Worm (Caenorhabditis elegans) whole organism, midembryonic: ENCODE data around the gene ida-1.

Experiments used
- T22C8.4 ChIP-seq: fragments of 200-800 bp; sonication (Bioruptor generic); IDR thresholded peaks from 2 replicates; pipeline ENCODE4 v1.3.6; 2022; ENCODE audit warnings: missing genetic modification characterization, missing compliant biosample characterization
- cog-1 ChIP-seq: sonication (generic microtip); optimal IDR thresholded peaks from 2 replicates; lab custom pipeline; 2016; ENCODE audit warnings: missing genetic modification characterization, missing compliant biosample characterization
- flt-1 ChIP-seq: fragments of 200-800 bp; sonication (Bioruptor generic); IDR thresholded peaks from 2 replicates; pipeline ENCODE4 v1.3.6; 2022; ENCODE audit warnings: missing genetic modification characterization, missing compliant biosample characterization
- klf-2 ChIP-seq: fragments of 200-800 bp; sonication (Bioruptor generic); conservative IDR thresholded peaks from 2 replicates; pipeline ENCODE4 v1.3.6; 2022; ENCODE audit warnings: missing genetic modification reagents, missing genetic modification characterization, missing compliant biosample characterization
- med-1 ChIP-seq: sonication (generic microtip); optimal IDR thresholded peaks from 2 replicates; lab custom pipeline; 2017; ENCODE audit warnings: missing genetic modification characterization, mild to moderate bottlenecking, missing compliant biosample characterization, antibody characterized with exemption, missing genetic modification reagents; ENCODE audit not compliant: insufficient read depth
- ref-1 ChIP-seq: fragments of 200-800 bp; sonication (Bioruptor generic); conservative IDR thresholded peaks from 2 replicates; pipeline ENCODE4 v1.3.6; 2022; ENCODE audit warnings: missing genetic modification reagents, missing genetic modification characterization, missing compliant biosample characterization
- tab-1 ChIP-seq: fragments of 200-800 bp; sonication (Bioruptor generic); IDR thresholded peaks from 2 replicates; pipeline ENCODE4 v1.3.6; 2022; ENCODE audit warnings: missing genetic modification characterization, missing compliant biosample characterization
- ztf-23 ChIP-seq: fragments of 200-800 bp; sonication (Bioruptor generic); IDR thresholded peaks from 2 replicates; pipeline ENCODE4 v1.3.6; 2022; ENCODE audit warnings: missing genetic modification reagents, missing genetic modification characterization, missing compliant biosample characterization
- ztf-29 ChIP-seq: fragments of 200-800 bp; sonication (Bioruptor generic); IDR thresholded peaks from 2 replicates; pipeline ENCODE4 v1.3.6; 2022; ENCODE audit warnings: missing genetic modification reagents, missing genetic modification characterization, missing compliant biosample characterization

DNA sequence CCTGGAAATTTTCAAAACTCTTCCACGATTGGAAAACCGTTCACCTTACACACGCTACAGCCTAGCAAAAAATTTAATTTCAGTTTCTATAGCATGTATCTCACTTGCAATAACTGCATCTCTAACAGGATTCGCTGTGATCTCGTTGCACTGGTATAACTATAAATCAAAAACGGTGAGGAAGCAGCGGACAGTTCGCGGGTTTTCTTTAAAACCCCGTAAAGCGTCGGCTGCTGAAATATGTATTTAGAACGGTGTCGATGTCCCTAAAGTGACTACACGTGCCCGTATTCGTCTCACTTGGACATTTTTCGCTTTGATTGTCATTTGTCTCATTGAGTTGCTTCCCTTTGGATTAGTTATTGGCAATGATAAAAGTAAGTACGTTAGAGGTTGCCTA is 21.0 kb upstream of the ida-1 start:
- TF ChIP-seq ztf-29 (no peak), flt-1 (GFP tag; lab: Robert Waterston, UW) (no peak), ztf-23 (GFP tag; lab: Robert Waterston, UW) (no peak), cog-1 (tag; lab: Kevin White, UChicago) (no peak), ref-1 (GFP tag; lab: Robert Waterston, UW) (no peak), med-1 (GFP tag; lab: Kevin White, UChicago) (no peak), T22C8.4 (GFP tag; lab: Robert Waterston, UW) (no peak), tab-1 (GFP tag; lab: Robert Waterston, UW) (no peak), klf-2 (no peak)
